Worm (Caenorhabditis elegans): ENCODE measurements around the gene nyn-1.

- TF ChIP-seq T22C8.4 (GFP tag; IDR thresholded peaks at IDR 0.05): no peak
- TF ChIP-seq cog-1 (tag; optimal IDR thresholded peaks at IDR 0.05): no peak
- no peak for TF ChIP-seq ztf-23 (GFP tag; IDR thresholded peaks at IDR 0.05)
- no peak for TF ChIP-seq ref-1 (GFP tag; conservative IDR thresholded peaks at IDR 0.05)
- no peak for TF ChIP-seq flt-1 (GFP tag; IDR thresholded peaks at IDR 0.05)
- no peak for TF ChIP-seq tab-1 (GFP tag; IDR thresholded peaks at IDR 0.05)
- TF ChIP-seq ztf-29 (GFP tag; IDR thresholded peaks at IDR 0.05): no peak
These were observed 5.7 kb upstream of the nyn-1 start for ce11 chrIV:13692522-13692921.

Measured in whole organism, midembryonic.